Fruit fly (Drosophila melanogaster): ENCODE data around the gene CG34132.

Gene CG34132

dm6 chr2L:7875676-7876075, 9.6 kb upstream of the CG34132 start (continued):
- TF ChIP-seq inv (GFP tag; IDR thresholded peaks at IDR 0.05; ENCODE audit: partially characterized antibody) (no peak), CG16863 (GFP tag; optimal IDR thresholded peaks at IDR 0.05) (no peak), CG6765 (GFP tag; optimal IDR thresholded peaks at IDR 0.05) (no peak), sima (GFP tag; optimal IDR thresholded peaks at IDR 0.05) (no peak), Chrac-16 (GFP tag; optimal IDR thresholded peaks at IDR 0.05) (no peak), CG9817 (tag; optimal IDR thresholded peaks at IDR 0.05) (peak; percentile 1), Ssrp (tag; optimal IDR thresholded peaks at IDR 0.05) (no peak), schlank (tag; optimal IDR thresholded peaks at IDR 0.05) (no peak), gt (GFP tag; IDR thresholded peaks at IDR 0.05) (no peak), CG2678 (tag; optimal IDR thresholded peaks at IDR 0.05) (peak; percentile 39), CG32532 (GFP tag; IDR thresholded peaks at IDR 0.05) (peak; percentile 38; the same call in 1 of the 2 replicates), caup (GFP tag; optimal IDR thresholded peaks at IDR 0.05; ENCODE audit: severe bottlenecking) (peak; percentile 26), Usf (GFP tag; optimal IDR thresholded peaks at IDR 0.05) (no peak), E2f1 (GFP tag; IDR thresholded peaks at IDR 0.05) (0 out of 2 replicates have a peak, but pooled peaks have one; percentile 11), Fer2 (tag; optimal IDR thresholded peaks at IDR 0.05) (no peak), sr (GFP tag; IDR thresholded peaks at IDR 0.05) (no peak), Med (GFP tag) (peak; percentile 52), CG11696 (GFP tag; IDR thresholded peaks at IDR 0.05) (0 out of 2 replicates have a peak, but pooled peaks have one; percentile 22), gem (tag; optimal IDR thresholded peaks at IDR 0.05) (peak; percentile 43)

DNA sequence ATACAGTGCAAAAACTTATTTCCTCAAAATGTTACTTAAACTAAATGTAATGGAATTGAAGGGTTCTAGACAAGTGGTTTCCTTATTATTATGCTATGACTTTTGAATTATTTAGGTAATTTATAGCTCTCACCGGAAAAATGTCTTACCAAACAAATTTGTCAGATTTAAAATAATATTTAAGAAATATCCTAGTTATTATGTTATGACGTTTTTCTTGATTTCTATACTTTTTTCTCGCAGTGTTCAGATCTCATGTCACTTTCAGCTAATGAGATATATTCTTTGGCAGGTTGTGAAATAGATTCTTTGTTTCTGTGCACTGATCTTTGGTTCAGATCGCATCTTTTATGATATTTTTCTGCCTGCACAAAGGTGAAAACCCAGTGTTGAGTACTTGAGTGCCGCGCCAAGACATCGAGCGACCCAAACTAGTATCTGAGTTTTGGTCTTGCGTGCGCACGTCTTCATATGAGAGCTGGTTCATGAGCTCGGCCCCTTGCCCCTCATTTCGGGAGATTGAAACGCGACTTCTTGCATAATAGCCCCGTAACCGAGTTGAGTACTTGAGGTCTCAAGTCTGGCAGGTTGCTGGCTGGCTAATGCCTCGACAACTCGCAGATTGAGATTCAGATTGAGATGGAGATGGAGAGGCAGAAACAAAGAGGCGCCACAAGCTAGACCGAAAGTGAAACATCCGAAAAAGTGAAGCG, 8.6 kb upstream of the CG34132 start:
- no peak for TF ChIP-seq prd (optimal IDR thresholded peaks at IDR 0.05)
- TF ChIP-seq prd (GFP tag; IDR thresholded peaks at IDR 0.05): no peak
- 0 out of 2 replicates have a peak, but pooled peaks have one; percentile 8 for TF ChIP-seq Rfx (GFP tag; IDR thresholded peaks at IDR 0.05)
- TF ChIP-seq Pdp1 (GFP tag; optimal IDR thresholded peaks at IDR 0.05): peak in 1 of 2 experiments; percentile 77
- peak; percentile 54 for TF ChIP-seq sens (GFP tag)

- TF ChIP-seq CG9609 (GFP tag; optimal IDR thresholded peaks at IDR 0.05) (no peak), CG4707 (GFP tag; optimal IDR thresholded peaks at IDR 0.05) (no peak), zf30C (GFP tag; optimal IDR thresholded peaks at IDR 0.05) (no peak)
These were observed 6.9 kb upstream of the CG34132 start for dm6 chr2L:7878372-7878771.

DNA sequence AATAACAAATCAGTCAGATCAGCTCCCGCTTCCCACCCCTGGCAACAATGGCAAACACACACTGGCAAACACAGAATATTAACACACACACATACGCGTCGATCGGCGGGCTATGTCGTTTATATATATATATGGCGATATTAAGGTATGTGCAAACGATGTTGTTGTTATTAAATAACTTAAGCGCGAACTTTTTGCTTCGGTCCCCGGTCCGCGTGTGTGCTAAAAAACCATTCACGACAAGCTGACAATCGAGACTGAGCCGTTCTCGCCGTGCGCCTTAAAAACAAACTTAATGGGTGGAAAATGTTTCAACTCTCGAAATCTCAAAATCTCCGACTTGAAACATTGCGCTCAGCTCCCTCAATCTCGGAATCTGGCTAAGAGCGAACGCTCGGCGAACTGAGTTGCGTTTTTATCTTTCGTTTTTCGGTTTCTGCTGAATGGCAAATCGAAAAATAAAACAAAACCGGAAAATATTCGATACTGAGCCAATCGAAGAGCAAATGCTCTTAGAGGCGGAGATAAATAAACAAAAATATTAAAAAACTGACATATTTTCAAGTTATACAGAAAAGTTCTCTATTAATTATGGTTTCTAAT, 5.9 kb upstream of the CG34132 start, which contains the start of gene spz3:
spz3 (minus strand) TSS at position 261 of the 603 bp plus-strand sequence.
- peak; percentile 28; the same call in 1 of the 2 replicates for TF ChIP-seq CG13287 (GFP tag; IDR thresholded peaks at IDR 0.05; ENCODE audit: partially characterized antibody)
- TF ChIP-seq CG7271 (tag; optimal IDR thresholded peaks at IDR 0.05): no peak
- TF ChIP-seq Rx (GFP tag; IDR thresholded peaks at IDR 0.05): no peak
- TF ChIP-seq sd (tag; optimal IDR thresholded peaks at IDR 0.05): peak; percentile 67
- TF ChIP-seq Oli (tag; optimal IDR thresholded peaks at IDR 0.05): no peak
- TF ChIP-seq YL-1 (GFP tag; optimal IDR thresholded peaks at IDR 0.05): no peak
- no peak for TF ChIP-seq CG2678 (tag; optimal IDR thresholded peaks at IDR 0.05)
- TF ChIP-seq CG10543 (GFP tag; optimal IDR thresholded peaks at IDR 0.05): peak; percentile 22
- TF ChIP-seq Jarid2 (GFP tag; optimal IDR thresholded peaks at IDR 0.05): peak; percentile 30
- TF ChIP-seq abd-A (tag; optimal IDR thresholded peaks at IDR 0.05): peak; percentile 38
- peak; percentile 76; the same call in 1 of the 4 replicates for TF ChIP-seq chinmo (GFP tag; IDR thresholded peaks at IDR 0.05; ENCODE audit: partially characterized antibody)
- no peak for TF ChIP-seq CG10979 (tag; optimal IDR thresholded peaks at IDR 0.05)
- TF ChIP-seq Fer1 (GFP tag; optimal IDR thresholded peaks at IDR 0.05): no peak
- TF ChIP-seq CG32767 (GFP tag; IDR thresholded peaks at IDR 0.05): no peak
- TF ChIP-seq tap (tag; optimal IDR thresholded peaks at IDR 0.05): no peak
- TF ChIP-seq lab (GFP tag; optimal IDR thresholded peaks at IDR 0.05): no peak
- no peak for TF ChIP-seq ssp (GFP tag; IDR thresholded peaks at IDR 0.05)
- no peak for TF ChIP-seq hkb (optimal IDR thresholded peaks at IDR 0.05)
- no peak for TF ChIP-seq hkb (GFP tag; IDR thresholded peaks at IDR 0.05)

All from whole organism, embryonic.